Fruit fly (Drosophila melanogaster): ENCODE data around the gene mRpS2.

The mRpS2 gene

dm6 chr2L:4812261-4813022, 37.8 kb downstream of the mRpS2 start, which contains the start of gene CG15629:
CG15629 (plus strand) TSS chr2L:4813009.
- TF ChIP-seq CG34367 (tag; optimal IDR thresholded peaks at IDR 0.05) (no peak), CG15710 (tag; optimal IDR thresholded peaks at IDR 0.05) (no peak)

dm6 chr2L:4811491-4812058, 38.6 kb downstream of the mRpS2 start:
- peak; percentile 30 for TF ChIP-seq CG13204 (GFP tag; optimal IDR thresholded peaks at IDR 0.05)
- no peak for TF ChIP-seq CG8301 (tag; optimal IDR thresholded peaks at IDR 0.05)
- TF ChIP-seq EcR (GFP tag; optimal IDR thresholded peaks at IDR 0.05) = peak; percentile 89
- TF ChIP-seq fd96Ca (GFP tag; IDR thresholded peaks at IDR 0.05) = peak; percentile 75; the same call in 2 of the 3 replicates
- TF ChIP-seq CG12605 (GFP tag; IDR thresholded peaks at IDR 0.05) = no peak
- peak; percentile 65 for TF ChIP-seq CG32121 (GFP tag; IDR thresholded peaks at IDR 0.05)
- peak; percentile 73; the same call in 1 of the 2 replicates for TF ChIP-seq Ets98B (GFP tag; IDR thresholded peaks at IDR 0.05)
- peak; percentile 37 for TF ChIP-seq gl (tag; optimal IDR thresholded peaks at IDR 0.05)
- peak; percentile 55; the same call in 1 of the 3 replicates for TF ChIP-seq CG4496 (GFP tag; IDR thresholded peaks at IDR 0.05)
- peak; percentile 12 for TF ChIP-seq D1 (tag; optimal IDR thresholded peaks at IDR 0.05)

dm6 chr2L:4810697-4811490, 39.3 kb downstream of the mRpS2 start:
- TF ChIP-seq CG8301 (tag; optimal IDR thresholded peaks at IDR 0.05) = peak; percentile 62
- 0 out of 3 replicates have a peak, but pooled peaks have one; percentile 14 for TF ChIP-seq CG4496 (GFP tag; IDR thresholded peaks at IDR 0.05)
- TF ChIP-seq Snoo (tag; optimal IDR thresholded peaks at IDR 0.05) = peak; percentile 67
- no peak for TF ChIP-seq D1 (tag; optimal IDR thresholded peaks at IDR 0.05)
- no peak for TF ChIP-seq gl (tag; optimal IDR thresholded peaks at IDR 0.05)
- peak; percentile 58 for TF ChIP-seq CG15710 (tag; optimal IDR thresholded peaks at IDR 0.05)
- TF ChIP-seq CG10348 (GFP tag; IDR thresholded peaks at IDR 0.05) = no peak
- no peak for TF ChIP-seq CG32121 (GFP tag; IDR thresholded peaks at IDR 0.05)
- 0 out of 2 replicates have a peak, but pooled peaks have one; percentile 10 for TF ChIP-seq Ets98B (GFP tag; IDR thresholded peaks at IDR 0.05)
- TF ChIP-seq CG9948 (tag; optimal IDR thresholded peaks at IDR 0.05) = peak; percentile 56
- TF ChIP-seq Pif1A (GFP tag; optimal IDR thresholded peaks at IDR 0.05) = peak; percentile 55
- peak; percentile 61 for TF ChIP-seq EcR (GFP tag; optimal IDR thresholded peaks at IDR 0.05)
- TF ChIP-seq CG12605 (GFP tag; IDR thresholded peaks at IDR 0.05) = no peak
- TF ChIP-seq rn (GFP tag; IDR thresholded peaks at IDR 0.05) = no peak
- TF ChIP-seq CG8159 (tag; optimal IDR thresholded peaks at IDR 0.05) = peak; percentile 81
- peak; percentile 80 for TF ChIP-seq CG14655 (GFP tag; optimal IDR thresholded peaks at IDR 0.05)
- peak; percentile 6 for TF ChIP-seq CG34367 (tag; optimal IDR thresholded peaks at IDR 0.05)
- peak; percentile 44 for TF ChIP-seq CG13204 (GFP tag; optimal IDR thresholded peaks at IDR 0.05)
- TF ChIP-seq fd96Ca (GFP tag; IDR thresholded peaks at IDR 0.05) = no peak
- TF ChIP-seq Pif1B (GFP tag; optimal IDR thresholded peaks at IDR 0.05) = peak; percentile 54
- TF ChIP-seq CG17806 (tag; optimal IDR thresholded peaks at IDR 0.05) = peak; percentile 10

- TF ChIP-seq CG14655 (GFP tag; optimal IDR thresholded peaks at IDR 0.05) = no peak
- peak; percentile 66 for TF ChIP-seq CG4496 (GFP tag; IDR thresholded peaks at IDR 0.05)
- no peak for TF ChIP-seq CG34367 (tag; optimal IDR thresholded peaks at IDR 0.05)
- TF ChIP-seq D1 (tag; optimal IDR thresholded peaks at IDR 0.05) = peak; percentile 69
- peak; percentile 46 for TF ChIP-seq Pif1B (GFP tag; optimal IDR thresholded peaks at IDR 0.05)
- peak; percentile 10 for TF ChIP-seq CG17806 (tag; optimal IDR thresholded peaks at IDR 0.05)
- TF ChIP-seq CG32121 (GFP tag; IDR thresholded peaks at IDR 0.05) = peak; percentile 51; the same call in 1 of the 2 replicates
- no peak for TF ChIP-seq gl (tag; optimal IDR thresholded peaks at IDR 0.05)
- peak; percentile 88 for TF ChIP-seq CG12605 (GFP tag; IDR thresholded peaks at IDR 0.05)
- no peak for TF ChIP-seq CG8159 (tag; optimal IDR thresholded peaks at IDR 0.05)
- peak; percentile 32 for TF ChIP-seq CG15710 (tag; optimal IDR thresholded peaks at IDR 0.05)
- TF ChIP-seq CG9948 (tag; optimal IDR thresholded peaks at IDR 0.05) = no peak
- peak; percentile 35 for TF ChIP-seq Snoo (tag; optimal IDR thresholded peaks at IDR 0.05)
- peak; percentile 43; the same call in 1 of the 3 replicates for TF ChIP-seq fd96Ca (GFP tag; IDR thresholded peaks at IDR 0.05)
- TF ChIP-seq Ets98B (GFP tag; IDR thresholded peaks at IDR 0.05) = peak; percentile 64
- TF ChIP-seq Pif1A (GFP tag; optimal IDR thresholded peaks at IDR 0.05) = peak; percentile 9
Observed at dm6 chr2L:4810044-4810609, 40.1 kb downstream of the mRpS2 start.

dm6 chr2L:4807953-4808604, 42.1 kb downstream of the mRpS2 start:
- TF ChIP-seq Ets98B (GFP tag; IDR thresholded peaks at IDR 0.05) = no peak; the same call in 1 of the 2 replicates
- peak; percentile 67 for TF ChIP-seq CG13204 (GFP tag; optimal IDR thresholded peaks at IDR 0.05)
- no peak for TF ChIP-seq CG8301 (tag; optimal IDR thresholded peaks at IDR 0.05)
- no peak for TF ChIP-seq D1 (tag; optimal IDR thresholded peaks at IDR 0.05)
- peak; percentile 63 for TF ChIP-seq EcR (GFP tag; optimal IDR thresholded peaks at IDR 0.05)
- TF ChIP-seq CG12605 (GFP tag; IDR thresholded peaks at IDR 0.05) = no peak
- TF ChIP-seq CG32121 (GFP tag; IDR thresholded peaks at IDR 0.05) = no peak
- no peak for TF ChIP-seq Snoo (tag; optimal IDR thresholded peaks at IDR 0.05)
